Fruit fly (Drosophila melanogaster) whole organism, pupa: ENCODE data around the gene CG14864.

Experiments used
- CG10348 ChIP-seq: fragments of 200-800 bp; sonication (Bioruptor generic); IDR thresholded peaks from 2 replicates; pipeline ENCODE4 v1.3.6; 2022; ENCODE audit warnings: missing biosample characterization, missing genetic modification characterization
- CG17806 ChIP-seq: fragments of 200-800 bp; sonication (Bioruptor generic); optimal IDR thresholded peaks from 2 replicates; lab custom pipeline; 2018; ENCODE audit warnings: missing biosample characterization, mild to moderate bottlenecking, missing genetic modification characterization, moderate library complexity
- CG34367 ChIP-seq: fragments of 200-800 bp; sonication (Bioruptor generic); optimal IDR thresholded peaks from 2 replicates; lab custom pipeline; 2018; ENCODE audit warnings: missing biosample characterization, mild to moderate bottlenecking, missing genetic modification characterization
- EcR ChIP-seq: fragments of 200-800 bp; sonication (Bioruptor generic); optimal IDR thresholded peaks from 3 replicates; lab custom pipeline; 2019; ENCODE audit warnings: missing biosample characterization, missing genetic modification characterization, mild to moderate bottlenecking, moderate library complexity, missing genetic modification reagents
- Ets98B ChIP-seq: fragments of 200-800 bp; sonication (Bioruptor generic); IDR thresholded peaks from 2 replicates; pipeline ENCODE4 v1.3.6; 2022; ENCODE audit warnings: missing biosample characterization, missing genetic modification characterization
- Pif1A ChIP-seq: fragments of 200-800 bp; sonication (Bioruptor generic); optimal IDR thresholded peaks from 3 replicates; lab custom pipeline; 2016; ENCODE audit warnings: missing biosample characterization, missing genetic modification characterization
- Pif1B ChIP-seq: fragments of 200-800 bp; sonication (Bioruptor generic); optimal IDR thresholded peaks from 3 replicates; lab custom pipeline; 2016; ENCODE audit warnings: missing biosample characterization, missing genetic modification characterization
- rn ChIP-seq: fragments of 200-800 bp; sonication (Bioruptor generic); IDR thresholded peaks from 2 replicates; pipeline ENCODE4 v1.3.6; 2022; ENCODE audit warnings: missing biosample characterization, missing genetic modification characterization

DNA sequence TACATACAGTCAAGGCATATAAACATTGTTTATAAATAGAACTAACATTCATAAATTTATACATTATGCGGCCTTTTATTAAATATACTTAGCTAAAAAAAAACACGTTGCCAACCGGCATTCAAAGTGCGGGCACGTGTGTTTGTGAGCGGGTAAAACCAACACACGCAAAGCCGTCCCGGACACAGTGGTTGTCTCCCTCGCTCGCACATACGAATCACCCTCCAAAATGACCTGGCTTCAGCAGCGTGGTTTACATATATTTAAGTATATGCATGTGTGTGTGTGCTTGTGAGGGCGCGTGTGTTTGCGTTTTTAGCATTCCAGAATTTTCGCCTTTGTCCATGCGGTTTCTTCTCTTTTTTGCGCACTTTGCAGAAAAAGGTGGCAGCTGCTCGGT, 24.9 kb downstream of the CG14864 start:
- TF ChIP-seq CG17806 (tag; lab: Kevin White, UChicago) (no peak), Pif1B (GFP tag; lab: Kevin White, UChicago) (peak; percentile 48), Pif1A (GFP tag; lab: Kevin White, UChicago) (no peak), Ets98B (GFP tag; lab: Robert Waterston, UW) (no peak), EcR (peak; percentile 71), CG10348 (GFP tag; lab: Robert Waterston, UW) (no peak), CG34367 (tag; lab: Kevin White, UChicago) (no peak), rn (GFP tag; lab: Robert Waterston, UW) (no peak)
